Fruit fly (Drosophila melanogaster) Kc167 (cell line): ENCODE measurements around the gene CG12171.

ENCODE experiments used
- Sin3A ChIP-seq: fragments of >200 bp; optimal IDR thresholded peaks from 2 replicates; lab custom pipeline; 2018; ENCODE audit warnings: missing external identifiers
- psq ChIP-seq: fragments of >200 bp; optimal IDR thresholded peaks from 2 replicates; lab custom pipeline; 2017; ENCODE audit warnings: missing external identifiers

- no peak for TF ChIP-seq psq (lab: Kevin White, UChicago)
- no peak for TF ChIP-seq Sin3A (lab: Kevin White, UChicago)
Observed at dm6 chr3R:5654692-5655181, 21.3 kb downstream of the CG12171 start, which contains the start of the genes elm and MED27.
